Worm (Caenorhabditis elegans): ENCODE results near the gene lir-2.
A peak's percentile ranks its signal among the peaks of the same experiment; 100 is the strongest.

Gene lir-2

ce11 chrII:7709301-7709754 lies 42.3 kb downstream of the lir-2 start, which contains the start of gene sre-1:
sre-1 (plus strand) TSS chrII:7709704.
- TF ChIP-seq efl-1 (optimal IDR thresholded peaks at IDR 0.05) (no peak), efl-1 (GFP tag; optimal IDR thresholded peaks at IDR 0.05 in 1 of 2) (peak in 1 of 2 experiments; percentile 90), nhr-20 (tag; optimal IDR thresholded peaks at IDR 0.05) (no peak), mdl-1 (tag; optimal IDR thresholded peaks at IDR 0.05) (no peak), zip-4 (GFP tag; optimal IDR thresholded peaks at IDR 0.05) (no peak), ceh-90 (tag; optimal IDR thresholded peaks at IDR 0.05) (no peak), swsn-7 (tag; optimal IDR thresholded peaks at IDR 0.05) (no peak), nhr-71 (tag; optimal IDR thresholded peaks at IDR 0.05) (peak; percentile 28), skn-1 (tag; optimal IDR thresholded peaks at IDR 0.05) (no peak), hlh-4 (tag; optimal IDR thresholded peaks at IDR 0.05) (peak; percentile 58), nhr-85 (tag) (no peak), ceh-82 (tag; optimal IDR thresholded peaks at IDR 0.05) (no peak), tlp-1 (tag; optimal IDR thresholded peaks at IDR 0.05) (no peak), tbx-2 (tag; optimal IDR thresholded peaks at IDR 0.05) (no peak), fos-1 (tag; optimal IDR thresholded peaks at IDR 0.05) (no peak)

- TF ChIP-seq nhr-71 (tag; optimal IDR thresholded peaks at IDR 0.05) (peak; percentile 49), lin-14 (GFP tag; optimal IDR thresholded peaks at IDR 0.05) (peak; percentile 86), nhr-47 (tag; optimal IDR thresholded peaks at IDR 0.05) (peak; percentile 23), fkh-10 (GFP tag; optimal IDR thresholded peaks at IDR 0.05) (peak; percentile 95), efl-1 (optimal IDR thresholded peaks at IDR 0.05) (no peak), efl-1 (GFP tag; optimal IDR thresholded peaks at IDR 0.05 in 1 of 2) (peak in 1 of 2 experiments; percentile 79), irx-1 (tag; optimal IDR thresholded peaks at IDR 0.05) (peak; percentile 25), ces-1 (GFP tag; optimal IDR thresholded peaks at IDR 0.05) (peak; percentile 39), elt-2 (tag; optimal IDR thresholded peaks at IDR 0.05) (no peak), lin-39 (tag; optimal IDR thresholded peaks at IDR 0.05) (no peak), ceh-8 (GFP tag; optimal IDR thresholded peaks at IDR 0.05) (peak; percentile 42), lsy-2 (tag; optimal IDR thresholded peaks at IDR 0.05) (peak; percentile 29 to 43), aly-2 (tag; optimal IDR thresholded peaks at IDR 0.05) (no peak), nhr-90 (tag; optimal IDR thresholded peaks at IDR 0.05; ENCODE audit: poor library complexity) (no peak), lin-13 (GFP tag; optimal IDR thresholded peaks at IDR 0.05) (no peak), unc-86 (tag; optimal IDR thresholded peaks at IDR 0.05) (peak; percentile 20)
These were observed 47.6 kb downstream of the lir-2 start for ce11 chrII:7714614-7715186.

ce11 chrII:7716112-7716511 lies 49.0 kb downstream of the lir-2 start:
- TF ChIP-seq nhr-71 (tag; optimal IDR thresholded peaks at IDR 0.05): peak; percentile 33
- TF ChIP-seq irx-1 (tag; optimal IDR thresholded peaks at IDR 0.05): no peak
- no peak for TF ChIP-seq zip-4 (GFP tag; optimal IDR thresholded peaks at IDR 0.05)
- no peak for TF ChIP-seq lin-13 (GFP tag; optimal IDR thresholded peaks at IDR 0.05)
- no peak for TF ChIP-seq swsn-7 (tag; optimal IDR thresholded peaks at IDR 0.05)
- TF ChIP-seq fkh-10 (GFP tag; optimal IDR thresholded peaks at IDR 0.05): peak; percentile 89
- TF ChIP-seq ceh-88 (GFP tag; IDR thresholded peaks at IDR 0.05): no peak
- TF ChIP-seq dsc-1 (tag; optimal IDR thresholded peaks at IDR 0.05): no peak
- TF ChIP-seq xbp-1 (tag; optimal IDR thresholded peaks at IDR 0.05): no peak
- no peak for TF ChIP-seq nhr-19 (GFP tag; conservative IDR thresholded peaks at IDR 0.05)
- TF ChIP-seq unc-62 (GFP tag; optimal IDR thresholded peaks at IDR 0.05): no peak
- TF ChIP-seq efl-1 (optimal IDR thresholded peaks at IDR 0.05): no peak
- no peak for TF ChIP-seq efl-1 (GFP tag; optimal IDR thresholded peaks at IDR 0.05 in 1 of 2)
- TF ChIP-seq unc-130 (tag; optimal IDR thresholded peaks at IDR 0.05): no peak
- no peak for TF ChIP-seq hlh-17 (GFP tag; optimal IDR thresholded peaks at IDR 0.05; ENCODE audit: borderline replicate concordance)
- no peak for TF ChIP-seq zag-1 (tag; optimal IDR thresholded peaks at IDR 0.05)
- no peak for TF ChIP-seq unc-30 (tag; optimal IDR thresholded peaks at IDR 0.05)
- no peak for TF ChIP-seq lir-3 (tag; optimal IDR thresholded peaks at IDR 0.05; ENCODE audit: poor library complexity)
- no peak for TF ChIP-seq nhr-76 (tag; optimal IDR thresholded peaks at IDR 0.05)
- TF ChIP-seq unc-86 (tag; optimal IDR thresholded peaks at IDR 0.05): peak; percentile 23
- no peak for TF ChIP-seq vab-15 (tag; optimal IDR thresholded peaks at IDR 0.05)
- TF ChIP-seq hlh-4 (tag; optimal IDR thresholded peaks at IDR 0.05): no peak
- peak; percentile 65 for TF ChIP-seq lin-14 (GFP tag; optimal IDR thresholded peaks at IDR 0.05)
- TF ChIP-seq nhr-11 (tag; optimal IDR thresholded peaks at IDR 0.05): no peak
- no peak for TF ChIP-seq tbx-2 (tag; optimal IDR thresholded peaks at IDR 0.05)
- no peak for TF ChIP-seq nhr-77 (tag; optimal IDR thresholded peaks at IDR 0.05)
- TF ChIP-seq dpl-1 (GFP tag; optimal IDR thresholded peaks at IDR 0.05): no peak
- TF ChIP-seq nhr-20 (tag; optimal IDR thresholded peaks at IDR 0.05): no peak
- peak; percentile 10 for TF ChIP-seq mep-1 (tag; optimal IDR thresholded peaks at IDR 0.05)
